Worm (Caenorhabditis elegans) whole organism, early embryonic: ENCODE results near the gene K02H11.4.

Experiments used
- B0310.2 ChIP-seq: sonication (generic microtip); optimal IDR thresholded peaks from 2 replicates; lab custom pipeline; 2016; ENCODE audit warnings: mild to moderate bottlenecking, missing genetic modification characterization, missing compliant biosample characterization
- F13C5.2 ChIP-seq: sonication (generic microtip); optimal IDR thresholded peaks from 2 replicates; lab custom pipeline; 2017; ENCODE audit warnings: mild to moderate bottlenecking, missing genetic modification characterization, inconsistent platforms, missing compliant biosample characterization
- aly-1 ChIP-seq: sonication (generic microtip); optimal IDR thresholded peaks from 2 replicates; lab custom pipeline; 2016; ENCODE audit warnings: missing genetic modification characterization, missing compliant biosample characterization
- ama-1 ChIP-seq: fragments of 150-350 bp; optimal IDR thresholded peaks from 2 replicates; lab custom pipeline; 2014
- ceh-13 ChIP-seq: fragments of 200-800 bp; sonication (Bioruptor generic); optimal IDR thresholded peaks from 2 replicates; lab custom pipeline; 2018; ENCODE audit warnings: mild to moderate bottlenecking, missing genetic modification characterization, missing compliant biosample characterization
- flt-1 ChIP-seq: fragments of 200-800 bp; sonication (Bioruptor generic); IDR thresholded peaks from 2 replicates; pipeline ENCODE4 v1.3.6; 2022; ENCODE audit warnings: missing genetic modification characterization, missing compliant biosample characterization
- hmbx-1 ChIP-seq: sonication (generic microtip); optimal IDR thresholded peaks from 2 replicates; lab custom pipeline; 2016; ENCODE audit warnings: mild to moderate bottlenecking, missing genetic modification characterization, missing compliant biosample characterization
- hnd-1 ChIP-seq: sonication (generic microtip); optimal IDR thresholded peaks from 2 replicates; lab custom pipeline; 2016; ENCODE audit warnings: missing genetic modification characterization, missing compliant biosample characterization
- scrt-1 ChIP-seq: fragments of 200-800 bp; sonication (Bioruptor generic); IDR thresholded peaks from 2 replicates; pipeline ENCODE4 v1.3.6; 2022; ENCODE audit warnings: missing genetic modification characterization, missing compliant biosample characterization
- tbx-37 ChIP-seq: fragments of 200-800 bp; sonication (Bioruptor generic); conservative IDR thresholded peaks from 2 replicates; pipeline ENCODE4 v1.3.6; 2022; ENCODE audit warnings: missing genetic modification reagents, missing genetic modification characterization, missing compliant biosample characterization
- tra-4 ChIP-seq: sonication (generic microtip); optimal IDR thresholded peaks from 2 replicates; lab custom pipeline; 2017; ENCODE audit warnings: missing genetic modification characterization, missing compliant biosample characterization

- no peak for TF ChIP-seq ama-1 (lab: Kevin White, UChicago)
- no peak for TF ChIP-seq aly-1 (tag; lab: Kevin White, UChicago)
- no peak for TF ChIP-seq B0310.2 (tag; lab: Kevin White, UChicago)
- no peak for TF ChIP-seq ceh-13 (GFP tag; lab: Kevin White, UChicago)
- no peak for TF ChIP-seq tra-4 (tag; lab: Kevin White, UChicago)
- no peak for TF ChIP-seq F13C5.2 (tag; lab: Kevin White, UChicago)
- TF ChIP-seq hmbx-1 (tag; lab: Kevin White, UChicago) = no peak
- TF ChIP-seq scrt-1 = no peak
- no peak for TF ChIP-seq tbx-37 (GFP tag; lab: Robert Waterston, UW)
- TF ChIP-seq hnd-1 = no peak
- no peak for TF ChIP-seq flt-1 (GFP tag; lab: Robert Waterston, UW)
Measured at ce11 chrV:1572585-1572984, 41.5 kb upstream of the K02H11.4 start.
